Fruit fly (Drosophila melanogaster) whole organism, embryonic: ENCODE results near the gene mld.
A peak's percentile ranks its signal among the peaks of the same experiment; 100 is the strongest.

Source experiments
- Aef1 ChIP-seq: fragments of 200-800 bp; sonication (Bioruptor generic); IDR thresholded peaks from 3 replicates; pipeline ENCODE4 v1.3.6; 2022; ENCODE audit warnings: missing biosample characterization, missing genetic modification characterization
- Asciz ChIP-seq: fragments of 200-800 bp; sonication (Bioruptor generic); optimal IDR thresholded peaks from 2 replicates; lab custom pipeline; 2017; ENCODE audit warnings: missing biosample characterization, mild to moderate bottlenecking, missing genetic modification characterization, missing genetic modification reagents
- Bgb ChIP-seq: fragments of 200-800 bp; sonication (Bioruptor generic); IDR thresholded peaks from 2 replicates; pipeline ENCODE4 v1.3.6; 2022; ENCODE audit warnings: missing biosample characterization, missing genetic modification characterization; ENCODE audit not compliant: partially characterized antibody
- CG10147 ChIP-seq: fragments of 200-800 bp; sonication (Bioruptor generic); optimal IDR thresholded peaks from 2 replicates; lab custom pipeline; 2019; ENCODE audit warnings: missing biosample characterization, mild to moderate bottlenecking, missing genetic modification characterization, moderate library complexity
- CG10959 ChIP-seq: fragments of 200-800 bp; sonication (Bioruptor generic); IDR thresholded peaks from 2 replicates; pipeline ENCODE4 v1.3.6; 2022; ENCODE audit warnings: missing biosample characterization, missing genetic modification characterization
- CG11695 ChIP-seq: fragments of 200-800 bp; sonication (Bioruptor generic); IDR thresholded peaks from 3 replicates; pipeline ENCODE4 v1.3.6; 2022; ENCODE audit warnings: missing biosample characterization, missing genetic modification characterization
- CG12104 ChIP-seq: fragments of 200-800 bp; sonication (Bioruptor generic); optimal IDR thresholded peaks from 3 replicates; lab custom pipeline; 2016; ENCODE audit warnings: missing biosample characterization, missing genetic modification characterization
- CG12219 ChIP-seq: fragments of 200-800 bp; sonication (Bioruptor generic); optimal IDR thresholded peaks from 3 replicates; lab custom pipeline; 2018; ENCODE audit warnings: missing biosample characterization, mild to moderate bottlenecking, missing genetic modification characterization
- CG15696 ChIP-seq: fragments of 200-800 bp; sonication (Bioruptor generic); optimal IDR thresholded peaks from 2 replicates; lab custom pipeline; 2019; ENCODE audit warnings: missing biosample characterization, mild to moderate bottlenecking, missing genetic modification characterization, moderate library complexity
- CG17829 ChIP-seq: fragments of 200-800 bp; optimal IDR thresholded peaks from 2 replicates; lab custom pipeline; 2019; ENCODE audit warnings: missing biosample characterization, mild to moderate bottlenecking, missing genetic modification characterization, moderate library complexity
- CG31365 ChIP-seq: fragments of 200-800 bp; sonication (Bioruptor generic); optimal IDR thresholded peaks from 2 replicates; lab custom pipeline; 2018; ENCODE audit warnings: missing biosample characterization, mild to moderate bottlenecking, missing genetic modification characterization
- CG33557 ChIP-seq: fragments of 200-800 bp; sonication (Bioruptor generic); optimal IDR thresholded peaks from 2 replicates; lab custom pipeline; 2019; ENCODE audit warnings: missing biosample characterization, mild to moderate bottlenecking, missing genetic modification characterization, moderate library complexity
- CG3407 ChIP-seq: fragments of 200-800 bp; sonication (Bioruptor generic); optimal IDR thresholded peaks from 2 replicates; lab custom pipeline; 2018; ENCODE audit warnings: missing biosample characterization, mild to moderate bottlenecking, missing genetic modification characterization
- CG34224 ChIP-seq: fragments of 200-800 bp; sonication (Bioruptor generic); IDR thresholded peaks from 3 replicates; pipeline ENCODE4 v1.3.6; 2022; ENCODE audit warnings: missing biosample characterization, missing genetic modification characterization; ENCODE audit not compliant: partially characterized antibody
- CG3838 ChIP-seq: fragments of 200-800 bp; sonication (Bioruptor generic); optimal IDR thresholded peaks from 3 replicates; lab custom pipeline; 2016; ENCODE audit warnings: missing biosample characterization, missing genetic modification characterization
- CG3995 ChIP-seq: fragments of 200-800 bp; sonication (Bioruptor generic); optimal IDR thresholded peaks from 3 replicates; lab custom pipeline; 2016; ENCODE audit warnings: missing biosample characterization, missing genetic modification characterization
- CG4854 ChIP-seq: fragments of 200-800 bp; sonication (Bioruptor generic); optimal IDR thresholded peaks from 2 replicates; lab custom pipeline; 2016; ENCODE audit warnings: missing biosample characterization, missing genetic modification characterization, inconsistent platforms
- CG5953 ChIP-seq: fragments of 200-800 bp; sonication (Bioruptor generic); IDR thresholded peaks from 2 replicates; pipeline ENCODE4 v1.3.6; 2022; ENCODE audit warnings: missing biosample characterization, missing genetic modification characterization
- CG6254 ChIP-seq: fragments of 200-800 bp; sonication (Bioruptor generic); optimal IDR thresholded peaks from 3 replicates; lab custom pipeline; 2017; ENCODE audit warnings: mild to moderate bottlenecking, missing biosample characterization, missing genetic modification reagents, missing genetic modification characterization
- CG8388 ChIP-seq: fragments of 200-800 bp; sonication (Bioruptor generic); optimal IDR thresholded peaks from 2 replicates; lab custom pipeline; 2019; ENCODE audit warnings: missing biosample characterization, mild to moderate bottlenecking, missing genetic modification characterization, moderate library complexity
- CG9817 ChIP-seq: fragments of 200-800 bp; sonication (Bioruptor generic); optimal IDR thresholded peaks from 2 replicates; lab custom pipeline; 2018; ENCODE audit warnings: missing biosample characterization, mild to moderate bottlenecking, missing genetic modification characterization, moderate library complexity
- CHES-1-like ChIP-seq: fragments of 200-800 bp; sonication (Bioruptor generic); optimal IDR thresholded peaks from 2 replicates; lab custom pipeline; 2016; ENCODE audit warnings: missing biosample characterization, missing genetic modification characterization
- CTCF ChIP-seq: fragments of 200-800 bp; sonication (Bioruptor generic); optimal IDR thresholded peaks from 2 replicates; lab custom pipeline; 2017; ENCODE audit warnings: missing biosample characterization, mild to moderate bottlenecking, missing genetic modification characterization, moderate library complexity
- Dip3 ChIP-seq: fragments of 200-800 bp; sonication (Bioruptor generic); optimal IDR thresholded peaks from 3 replicates; lab custom pipeline; 2016; ENCODE audit warnings: missing biosample characterization, missing genetic modification characterization
- Doc3 ChIP-seq: fragments of 200-800 bp; sonication (Bioruptor generic); IDR thresholded peaks from 3 replicates; pipeline ENCODE4 v1.3.6; 2022; ENCODE audit warnings: missing biosample characterization, missing genetic modification characterization; ENCODE audit not compliant: partially characterized antibody
- E2f1 ChIP-seq: fragments of 200-800 bp; sonication (Bioruptor generic); IDR thresholded peaks from 2 replicates; pipeline ENCODE4 v1.3.6; 2022; ENCODE audit warnings: missing biosample characterization, missing genetic modification characterization
- Gug ChIP-seq: fragments of 200-800 bp; sonication (Bioruptor generic); IDR thresholded peaks from 4 replicates; pipeline ENCODE4 v1.3.6; 2022; ENCODE audit warnings: missing biosample characterization, missing genetic modification characterization
- Kr ChIP-seq: fragments of 200-800 bp; sonication (Bioruptor generic); optimal IDR thresholded peaks from 2 replicates; lab custom pipeline; 2017; ENCODE audit warnings: missing biosample characterization, mild to moderate bottlenecking, missing genetic modification characterization
- MTF-1 ChIP-seq: fragments of 200-800 bp; sonication (Bioruptor generic); optimal IDR thresholded peaks from 2 replicates; lab custom pipeline; 2018; ENCODE audit warnings: missing biosample characterization, mild to moderate bottlenecking, missing genetic modification characterization, borderline replicate concordance
- Oaz ChIP-seq: fragments of 200-800 bp; sonication (Bioruptor generic); IDR thresholded peaks from 2 replicates; pipeline ENCODE4 v1.3.6; 2022; ENCODE audit warnings: missing biosample characterization, missing genetic modification characterization
- TFAM ChIP-seq: fragments of 200-800 bp; sonication (Bioruptor generic); optimal IDR thresholded peaks from 2 replicates; lab custom pipeline; 2017; ENCODE audit warnings: missing biosample characterization, missing genetic modification characterization, inconsistent platforms
- ap ChIP-seq: fragments of 200-800 bp; sonication (Bioruptor generic); IDR thresholded peaks from 2 replicates; pipeline ENCODE4 v1.3.6; 2022; ENCODE audit warnings: missing biosample characterization, missing genetic modification characterization
- cwo ChIP-seq: fragments of 200-800 bp; sonication (Bioruptor generic); optimal IDR thresholded peaks from 3 replicates; lab custom pipeline; 2017; ENCODE audit warnings: missing biosample characterization, missing genetic modification characterization, mild to moderate bottlenecking, moderate library complexity, missing genetic modification reagents
- dimm ChIP-seq: fragments of 200-800 bp; sonication (Bioruptor generic); IDR thresholded peaks from 2 replicates; pipeline ENCODE4 v1.3.6; 2022; ENCODE audit warnings: missing biosample characterization, missing genetic modification characterization
- disco-r ChIP-seq: fragments of 200-800 bp; sonication (Bioruptor generic); optimal IDR thresholded peaks from 2 replicates; lab custom pipeline; 2016; ENCODE audit warnings: missing biosample characterization, missing genetic modification characterization
- esg ChIP-seq: fragments of 200-800 bp; sonication (Bioruptor generic); conservative IDR thresholded peaks from 2 replicates; pipeline ENCODE4 v1.3.6; 2022; ENCODE audit warnings: missing biosample characterization, missing genetic modification characterization
- hbn ChIP-seq: fragments of 200-800 bp; sonication (Bioruptor generic); IDR thresholded peaks from 2 replicates; pipeline ENCODE4 v1.3.6; 2022; ENCODE audit warnings: missing biosample characterization, missing genetic modification characterization; ENCODE audit not compliant: partially characterized antibody
- jing ChIP-seq: fragments of 200-800 bp; sonication (Bioruptor generic); optimal IDR thresholded peaks from 2 replicates; lab custom pipeline; 2018; ENCODE audit warnings: missing biosample characterization, mild to moderate bottlenecking, missing genetic modification characterization
- knrl ChIP-seq: fragments of 200-800 bp; sonication (Bioruptor generic); IDR thresholded peaks from 3 replicates; pipeline ENCODE4 v1.3.6; 2022; ENCODE audit warnings: missing biosample characterization, missing genetic modification characterization; ENCODE audit not compliant: partially characterized antibody
- p53 ChIP-seq: fragments of 200-800 bp; sonication (Bioruptor generic); optimal IDR thresholded peaks from 2 replicates; lab custom pipeline; 2016; ENCODE audit warnings: missing biosample characterization, missing genetic modification characterization
- peb ChIP-seq: fragments of 200-800 bp; sonication (Bioruptor generic); IDR thresholded peaks from 2 replicates; pipeline ENCODE4 v1.3.6; 2022; ENCODE audit warnings: missing biosample characterization, missing genetic modification characterization
- sens-2 ChIP-seq: fragments of 200-800 bp; sonication (Bioruptor generic); IDR thresholded peaks from 2 replicates; pipeline ENCODE4 v1.3.6; 2022; ENCODE audit warnings: missing biosample characterization, missing genetic modification characterization
- shn ChIP-seq: fragments of 200-800 bp; sonication (Bioruptor generic); optimal IDR thresholded peaks from 3 replicates; lab custom pipeline; 2016; ENCODE audit warnings: missing biosample characterization, missing genetic modification characterization
- sug ChIP-seq: fragments of 200-800 bp; optimal IDR thresholded peaks from 2 replicates; lab custom pipeline; 2019; ENCODE audit warnings: missing biosample characterization, mild to moderate bottlenecking, missing genetic modification characterization, moderate library complexity
- unc-4 ChIP-seq: fragments of 200-800 bp; sonication (Bioruptor generic); IDR thresholded peaks from 2 replicates; pipeline ENCODE4 v1.3.6; 2022; ENCODE audit warnings: missing biosample characterization, missing genetic modification characterization; ENCODE audit not compliant: partially characterized antibody
- unpg ChIP-seq: fragments of 200-800 bp; sonication (Bioruptor generic); optimal IDR thresholded peaks from 3 replicates; lab custom pipeline; 2018; ENCODE audit warnings: missing biosample characterization, mild to moderate bottlenecking, missing genetic modification characterization, moderate library complexity
- vfl ChIP-seq: fragments of 200-800 bp; sonication (Bioruptor generic); optimal IDR thresholded peaks from 2 replicates; lab custom pipeline; 2016; ENCODE audit warnings: missing biosample characterization, missing genetic modification characterization
- vvl ChIP-seq: fragments of 200-800 bp; sonication (Bioruptor generic); IDR thresholded peaks from 2 replicates; pipeline ENCODE4 v1.3.6; 2022; ENCODE audit warnings: missing biosample characterization, missing genetic modification characterization
- wdn ChIP-seq: fragments of 200-800 bp; sonication (Bioruptor generic); IDR thresholded peaks from 2 replicates; pipeline ENCODE4 v1.3.6; 2022; ENCODE audit warnings: missing biosample characterization, missing genetic modification characterization
- wek ChIP-seq: fragments of 200-800 bp; sonication (Bioruptor generic); optimal IDR thresholded peaks from 3 replicates; lab custom pipeline; 2018; ENCODE audit warnings: missing biosample characterization, mild to moderate bottlenecking, missing genetic modification characterization, moderate library complexity
- zen2 ChIP-seq: fragments of 200-800 bp; sonication (Bioruptor generic); IDR thresholded peaks from 3 replicates; pipeline ENCODE4 v1.3.6; 2022; ENCODE audit warnings: missing biosample characterization, missing genetic modification characterization; ENCODE audit not compliant: partially characterized antibody
- zfh1 ChIP-seq: fragments of 200-800 bp; sonication (Bioruptor generic); IDR thresholded peaks from 3 replicates; pipeline ENCODE4 v1.3.6; 2022; ENCODE audit warnings: missing biosample characterization, missing genetic modification characterization

The mld gene

dm6 chr3R:24574123-24574522, 11.3 kb upstream of the mld start (continued):
- TF ChIP-seq CG3838 (peak; percentile 12), wek (no peak), hbn (no peak), sug (peak; percentile 63), CG8388 (GFP tag; lab: Kevin White, UChicago) (peak; percentile 16), cwo (GFP tag; lab: Kevin White, UChicago) (peak; percentile 76), dimm (GFP tag; lab: Robert Waterston, UW) (no peak), E2f1 (GFP tag; lab: Robert Waterston, UW) (peak; percentile 51; the same call in 1 of the 2 replicates), MTF-1 (GFP tag; lab: Kevin White, UChicago) (no peak), ap (GFP tag; lab: Robert Waterston, UW) (no peak), CG12104 (GFP tag; lab: Kevin White, UChicago) (no peak), CHES-1-like (GFP tag; lab: Kevin White, UChicago) (no peak), vfl (GFP tag; lab: Kevin White, UChicago) (no peak), CG11695 (GFP tag; lab: Robert Waterston, UW) (peak; percentile 71), knrl (GFP tag; lab: Robert Waterston, UW) (no peak), CG5953 (no peak), peb (GFP tag; lab: Robert Waterston, UW) (no peak), CG6254 (GFP tag; lab: Kevin White, UChicago) (no peak), CG33557 (GFP tag; lab: Kevin White, UChicago) (no peak), esg (0 out of 2 replicates have a peak, but pooled peaks have one; percentile 28), CG15696 (peak; percentile 3), TFAM (GFP tag; lab: Kevin White, UChicago) (no peak), Aef1 (no peak), Doc3 (no peak), CG3995 (GFP tag; lab: Kevin White, UChicago) (no peak), sens-2 (GFP tag; lab: Robert Waterston, UW) (no peak), CG12219 (GFP tag; lab: Kevin White, UChicago) (no peak), disco-r (GFP tag; lab: Kevin White, UChicago) (no peak), Oaz (GFP tag; lab: Robert Waterston, UW) (no peak), CTCF (GFP tag; lab: Kevin White, UChicago) (no peak), CG34224 (GFP tag; lab: Robert Waterston, UW) (no peak), Gug (no peak), unc-4 (GFP tag; lab: Robert Waterston, UW) (no peak), unpg (GFP tag; lab: Kevin White, UChicago) (peak; percentile 64), jing (no peak), Kr (GFP tag; lab: Kevin White, UChicago) (no peak), CG17829 (tag; lab: Kevin White, UChicago) (peak; percentile 27), CG31365 (no peak), shn (GFP tag; lab: Kevin White, UChicago) (no peak), Bgb (GFP tag; lab: Robert Waterston, UW) (no peak), zfh1 (GFP tag; lab: Robert Waterston, UW) (no peak), CG10959 (GFP tag; lab: Robert Waterston, UW) (no peak), CG10147 (GFP tag; lab: Kevin White, UChicago) (peak; percentile 82), CG9817 (tag; lab: Kevin White, UChicago) (peak; percentile 29), Asciz (GFP tag; lab: Kevin White, UChicago) (peak; percentile 2), Dip3 (GFP tag; lab: Kevin White, UChicago) (no peak), wdn (no peak), CG3407 (GFP tag; lab: Kevin White, UChicago) (no peak), p53 (no peak), CG4854 (GFP tag; lab: Kevin White, UChicago) (no peak), zen2 (GFP tag; lab: Robert Waterston, UW) (no peak), vvl (GFP tag; lab: Robert Waterston, UW) (peak; percentile 31; the same call in 1 of the 2 replicates)
